Fruit fly (Drosophila melanogaster): Measurements from ENCODE around the gene dpr18.
A peak's percentile ranks its signal among the peaks of the same experiment; 100 is the strongest.

Gene dpr18

dm6 chrX:16063414-16063938 lies at the start of gene dpr18:
Gene dpr18 (plus strand): TSS chrX:16063738.
- TF ChIP-seq CTCF (optimal IDR thresholded peaks at IDR 0.05) (no peak), CG8478 (optimal IDR thresholded peaks at IDR 0.05) (no peak)

dm6 chrX:16062720-16063413 lies 671 bp upstream of the dpr18 start, which contains the start of gene CG12395:
Gene CG12395 (minus strand): TSS chrX:16062898.
- TF ChIP-seq CG8478 (optimal IDR thresholded peaks at IDR 0.05) (no peak), CTCF (optimal IDR thresholded peaks at IDR 0.05) (peak; percentile 33 to 35)

- TF ChIP-seq CG8478 (optimal IDR thresholded peaks at IDR 0.05) (no peak), CTCF (optimal IDR thresholded peaks at IDR 0.05) (no peak)
Observed at dm6 chrX:16072193-16072592, 8.7 kb downstream of the dpr18 start.

- no peak for TF ChIP-seq CTCF (optimal IDR thresholded peaks at IDR 0.05)
- no peak for TF ChIP-seq CG8478 (optimal IDR thresholded peaks at IDR 0.05)
Observed at dm6 chrX:16072658-16073374, 9.3 kb downstream of the dpr18 start.

- TF ChIP-seq CTCF (optimal IDR thresholded peaks at IDR 0.05) (peak in 1 of 2 experiments; percentile 28), CG8478 (optimal IDR thresholded peaks at IDR 0.05) (no peak)
Observed at dm6 chrX:16073375-16073982, 9.9 kb downstream of the dpr18 start, which contains the start of gene Nipsnap. Gene Nipsnap (minus strand): TSS chrX:16073568.

- TF ChIP-seq CG8478 (optimal IDR thresholded peaks at IDR 0.05) (no peak), CTCF (optimal IDR thresholded peaks at IDR 0.05) (no peak)
Observed at dm6 chrX:16082932-16083331, 19.4 kb downstream of the dpr18 start, which contains the start of gene CG8958. Gene CG8958 (plus strand): TSS chrX:16083232.

- TF ChIP-seq CTCF (optimal IDR thresholded peaks at IDR 0.05) (no peak), CG8478 (optimal IDR thresholded peaks at IDR 0.05) (no peak)
Observed at dm6 chrX:16085865-16086592, 22.5 kb downstream of the dpr18 start.

- no peak for TF ChIP-seq CG8478 (optimal IDR thresholded peaks at IDR 0.05)
- TF ChIP-seq CTCF (optimal IDR thresholded peaks at IDR 0.05), result no peak
Observed at dm6 chrX:16087496-16087895, 24.0 kb downstream of the dpr18 start.

dm6 chrX:16088279-16088678 lies 24.7 kb downstream of the dpr18 start:
- TF ChIP-seq CTCF (optimal IDR thresholded peaks at IDR 0.05) (no peak), CG8478 (optimal IDR thresholded peaks at IDR 0.05) (no peak)

dm6 chrX:16089012-16089963 lies 25.8 kb downstream of the dpr18 start:
- TF ChIP-seq CTCF (optimal IDR thresholded peaks at IDR 0.05) (no peak), CG8478 (optimal IDR thresholded peaks at IDR 0.05) (no peak)

- no peak for TF ChIP-seq CTCF (optimal IDR thresholded peaks at IDR 0.05)
- TF ChIP-seq CG8478 (optimal IDR thresholded peaks at IDR 0.05), result no peak
Observed at dm6 chrX:16090179-16091144, 26.9 kb downstream of the dpr18 start.

- TF ChIP-seq CG8478 (optimal IDR thresholded peaks at IDR 0.05), result no peak
- no peak for TF ChIP-seq CTCF (optimal IDR thresholded peaks at IDR 0.05)
Observed at dm6 chrX:16091431-16091990, 28.0 kb downstream of the dpr18 start, which contains the start of gene Tob. Gene Tob (minus strand): TSS chrX:16091495.

All from S2 (cell line).